Worm (Caenorhabditis elegans) whole organism, L4/young adult: Measurements from ENCODE around the gene F01G12.18.

Experiments
- W03F9.2 ChIP-seq: fragments of 150-350 bp; optimal IDR thresholded peaks from 2 replicates; lab custom pipeline; 2014; ENCODE audit warnings: missing biosample characterization, missing genetic modification characterization
- dao-5 ChIP-seq: sonication (generic microtip); optimal IDR thresholded peaks from 2 replicates; lab custom pipeline; 2016; ENCODE audit warnings: missing genotype, missing genetic modification characterization, moderate library complexity, missing compliant biosample characterization
- him-1 ChIP-seq: sonication (generic microtip); optimal IDR thresholded peaks from 2 replicates; lab custom pipeline; 2016; ENCODE audit warnings: missing genotype, missing genetic modification reagents, missing genetic modification characterization, missing compliant biosample characterization

Gene F01G12.18

ce11 chrX:16404815-16405214 is 6.5 kb upstream of the F01G12.18 start:
- no peak for TF ChIP-seq him-1 (tag; lab: Kevin White, UChicago)
- TF ChIP-seq dao-5 (tag; lab: Kevin White, UChicago), result no peak
- TF ChIP-seq W03F9.2 (tag; lab: Kevin White, UChicago), result peak; percentile 3

DNA sequence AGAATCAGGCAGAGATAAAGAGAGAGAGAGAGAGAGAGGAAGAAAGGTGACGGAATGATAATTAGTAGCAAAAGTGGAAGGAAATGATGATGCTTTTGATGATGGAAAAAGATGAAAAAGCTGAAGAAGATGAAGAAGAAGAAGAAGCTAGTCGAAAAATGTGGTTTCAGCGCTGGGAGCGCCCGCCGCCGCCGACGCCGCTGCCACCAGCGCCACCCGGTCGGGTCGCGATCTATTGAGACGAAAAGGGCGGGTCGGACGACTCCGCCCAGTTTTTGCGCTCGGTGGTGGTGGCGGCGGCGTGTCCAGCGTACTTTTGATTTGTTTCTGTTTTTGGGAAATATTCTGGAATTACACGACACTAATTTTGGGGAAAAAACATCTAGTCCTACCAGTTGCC is 5.2 kb upstream of the F01G12.18 start:
- TF ChIP-seq dao-5 (tag; lab: Kevin White, UChicago), result no peak
- TF ChIP-seq him-1 (tag; lab: Kevin White, UChicago), result no peak

- TF ChIP-seq W03F9.2 (tag; lab: Kevin White, UChicago) (no peak), him-1 (tag; lab: Kevin White, UChicago) (no peak), dao-5 (tag; lab: Kevin White, UChicago) (no peak)
Observed at ce11 chrX:16402787-16403186, 4.5 kb upstream of the F01G12.18 start.

DNA sequence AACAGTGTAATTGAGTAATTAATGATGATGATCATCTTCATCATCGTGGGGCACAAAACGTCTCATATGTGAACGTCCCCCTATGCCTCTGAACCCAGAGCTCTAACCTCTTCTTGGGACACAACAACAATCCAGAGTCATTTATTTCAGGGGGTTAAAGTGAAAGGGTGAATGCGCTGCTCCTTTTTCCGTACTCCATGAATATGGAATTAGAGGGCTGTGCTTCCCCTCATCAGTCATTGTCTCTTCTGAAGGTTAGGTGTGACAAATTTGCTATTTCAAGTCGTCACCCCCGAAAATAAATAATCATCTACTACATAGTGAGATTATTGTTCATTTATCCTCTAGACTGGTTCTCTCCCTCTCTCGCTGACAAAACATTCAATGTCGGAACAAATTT is 4.0 kb upstream of the F01G12.18 start:
- TF ChIP-seq W03F9.2 (tag; lab: Kevin White, UChicago), result no peak
- no peak for TF ChIP-seq him-1 (tag; lab: Kevin White, UChicago)

DNA sequence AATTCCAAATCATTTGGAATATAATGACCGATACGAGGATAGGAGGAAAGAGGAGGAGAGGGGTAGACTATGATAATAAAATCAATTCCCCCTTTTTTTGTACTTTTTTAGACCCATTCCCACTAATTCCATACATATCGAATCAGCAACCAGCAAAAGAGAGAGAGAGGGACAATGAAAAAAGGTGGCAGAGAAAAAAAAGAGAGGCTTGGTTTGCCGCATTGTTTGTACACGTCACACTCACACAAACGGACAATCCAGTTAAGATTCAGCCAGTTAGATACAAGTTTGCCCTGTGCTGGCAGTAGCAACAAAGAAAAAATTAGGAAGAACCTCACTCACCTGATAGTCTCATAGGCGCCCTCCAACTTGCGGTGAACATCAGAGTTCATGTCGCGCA is 2.6 kb upstream of the F01G12.18 start:
- TF ChIP-seq him-1 (tag; lab: Kevin White, UChicago), result no peak
- no peak for TF ChIP-seq dao-5 (tag; lab: Kevin White, UChicago)
- no peak for TF ChIP-seq W03F9.2 (tag; lab: Kevin White, UChicago)

ce11 chrX:16392107-16392506 is 6.2 kb downstream of the F01G12.18 start:
- TF ChIP-seq W03F9.2 (tag; lab: Kevin White, UChicago) (no peak), dao-5 (tag; lab: Kevin White, UChicago) (no peak), him-1 (tag; lab: Kevin White, UChicago) (no peak)

DNA sequence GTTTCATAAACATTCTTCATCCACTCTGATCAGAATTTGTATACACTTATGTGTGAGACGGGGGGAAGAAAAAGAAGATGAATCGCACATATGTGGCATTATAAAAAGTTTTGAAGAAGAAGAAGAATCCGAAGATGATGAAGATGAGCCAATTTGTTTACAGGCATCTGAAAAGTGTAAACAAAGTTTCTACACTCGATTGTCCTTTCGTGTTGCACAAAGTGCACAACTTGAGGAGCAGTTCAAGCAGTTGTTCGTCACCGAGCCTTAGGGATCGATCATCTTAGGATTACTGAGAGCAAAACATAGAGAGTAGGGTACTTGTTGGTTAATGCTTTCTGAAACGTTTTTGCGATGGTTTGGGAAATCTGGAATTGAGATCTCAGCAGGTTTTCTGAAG is 7.2 kb downstream of the F01G12.18 start:
- no peak for TF ChIP-seq him-1 (tag; lab: Kevin White, UChicago)

DNA sequence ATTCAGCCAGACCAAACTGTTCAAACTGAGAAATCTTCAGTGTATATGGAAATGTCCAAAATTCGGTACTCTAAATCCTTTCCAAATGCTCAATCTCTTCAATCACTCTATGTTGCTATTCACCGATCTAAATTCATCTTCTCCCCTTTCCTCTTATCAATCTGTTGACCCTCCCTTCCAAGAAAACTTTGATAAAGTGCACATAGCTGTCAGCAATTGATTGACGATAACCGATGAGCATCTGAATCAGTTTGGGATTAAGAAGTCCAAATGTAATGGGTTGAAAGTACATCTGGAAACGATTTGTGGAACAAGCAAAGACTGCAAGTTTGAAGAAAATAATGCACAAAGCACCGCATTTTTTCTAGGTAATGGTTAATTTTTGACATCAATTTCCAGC is 8.3 kb downstream of the F01G12.18 start:
- TF ChIP-seq W03F9.2 (tag; lab: Kevin White, UChicago), result no peak
- no peak for TF ChIP-seq him-1 (tag; lab: Kevin White, UChicago)
- TF ChIP-seq dao-5 (tag; lab: Kevin White, UChicago), result no peak

DNA sequence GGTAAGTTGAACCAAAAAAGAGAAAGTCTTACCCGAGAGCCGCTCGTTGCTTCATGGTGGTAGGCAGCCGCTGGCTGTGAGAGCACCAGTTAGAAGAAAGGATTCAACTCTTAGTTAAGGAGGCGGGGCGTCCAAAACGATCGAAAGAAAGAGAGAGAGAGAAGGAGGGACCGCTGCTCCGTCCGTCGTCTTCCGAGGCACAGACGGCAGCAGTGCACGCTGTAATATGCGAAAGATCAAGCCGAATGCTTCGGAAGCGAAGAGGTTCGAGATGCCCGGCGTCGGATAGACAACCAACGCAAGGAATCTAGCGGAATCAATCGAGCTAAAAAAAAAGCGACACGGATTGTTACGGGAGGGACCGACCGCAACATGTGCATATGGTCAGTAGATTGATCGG is 9.0 kb downstream of the F01G12.18 start, which contains the start of gene let-2:
Gene let-2 (minus strand): TSS at position 68 of the 400 bp plus-strand sequence.
- TF ChIP-seq dao-5 (tag; lab: Kevin White, UChicago), result no peak
- no peak for TF ChIP-seq him-1 (tag; lab: Kevin White, UChicago)
- TF ChIP-seq W03F9.2 (tag; lab: Kevin White, UChicago), result no peak

DNA sequence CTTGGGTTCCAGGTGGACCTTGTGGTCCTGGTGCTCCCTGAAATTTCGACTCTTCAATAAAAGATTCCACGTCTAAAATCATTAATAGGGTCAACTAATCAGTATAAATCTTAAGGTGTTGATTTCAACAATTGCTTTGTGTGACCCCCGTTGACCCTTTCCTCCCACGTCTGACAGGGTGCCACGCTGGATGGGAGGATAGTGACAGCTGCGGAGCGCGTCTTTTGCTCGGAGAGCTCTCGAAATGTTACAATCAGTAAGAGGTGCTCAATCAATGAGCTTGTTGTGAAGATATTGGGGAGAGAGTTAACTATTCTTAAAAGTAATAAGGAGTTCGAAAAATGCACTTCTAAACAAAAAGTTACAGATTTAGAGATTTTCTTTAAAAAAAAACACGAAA is 9.9 kb downstream of the F01G12.18 start:
- TF ChIP-seq dao-5 (tag; lab: Kevin White, UChicago) (no peak), W03F9.2 (tag; lab: Kevin White, UChicago) (no peak), him-1 (tag; lab: Kevin White, UChicago) (no peak)

DNA sequence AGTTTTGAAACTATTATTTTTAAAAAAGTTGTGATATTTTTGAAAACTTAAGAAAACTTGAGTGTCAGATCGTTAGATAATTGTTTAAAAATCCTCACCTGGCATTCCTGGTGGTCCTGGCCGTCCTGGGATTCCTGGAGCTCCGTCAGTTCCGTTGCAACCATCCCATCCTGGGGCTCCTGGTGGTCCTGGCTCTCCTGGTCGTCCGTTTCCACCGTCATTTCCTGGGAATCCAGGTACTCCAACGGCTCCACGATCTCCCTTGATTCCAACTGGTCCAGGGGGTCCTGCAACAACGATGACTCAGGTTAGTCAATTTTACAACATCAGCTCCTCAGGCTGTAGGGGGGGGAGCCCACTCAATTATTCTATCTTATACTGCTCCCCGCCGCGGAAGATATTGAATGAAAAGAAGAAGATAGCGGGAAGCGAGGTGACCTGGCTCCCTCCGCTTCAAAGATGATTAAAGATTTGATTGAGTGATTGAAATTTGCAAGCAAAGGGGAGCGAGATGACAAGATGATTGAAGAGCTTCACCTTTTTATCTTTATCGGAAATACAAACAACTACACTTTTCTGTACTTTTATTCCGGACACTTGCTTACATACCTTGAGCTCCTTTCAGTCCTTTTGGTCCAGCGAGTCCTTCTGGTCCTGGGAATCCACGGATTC is 10.4 kb downstream of the F01G12.18 start:
- TF ChIP-seq dao-5 (tag; lab: Kevin White, UChicago) (no peak), him-1 (tag; lab: Kevin White, UChicago) (no peak), W03F9.2 (tag; lab: Kevin White, UChicago) (no peak)

DNA sequence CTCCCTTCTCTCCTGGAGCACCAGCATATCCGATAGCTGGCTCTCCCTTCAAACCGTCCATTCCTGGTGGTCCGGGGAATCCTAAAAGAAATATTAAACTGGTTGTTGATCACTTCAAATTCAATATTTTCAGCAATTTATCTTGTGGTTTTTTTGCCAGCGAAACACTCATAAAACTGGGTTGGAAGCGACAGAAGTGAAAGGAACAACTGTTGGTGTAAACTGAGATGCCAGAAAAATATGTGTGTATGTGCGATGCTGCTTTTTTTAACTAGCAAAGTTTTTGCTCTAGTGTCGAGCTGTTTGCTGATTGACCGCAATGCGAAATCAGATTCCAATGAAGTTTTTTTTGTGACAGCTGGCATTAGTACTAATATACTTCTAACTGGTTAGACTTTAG is 11.1 kb downstream of the F01G12.18 start:
- TF ChIP-seq dao-5 (tag; lab: Kevin White, UChicago), result no peak
- no peak for TF ChIP-seq him-1 (tag; lab: Kevin White, UChicago)
- no peak for TF ChIP-seq W03F9.2 (tag; lab: Kevin White, UChicago)

- TF ChIP-seq W03F9.2 (tag; lab: Kevin White, UChicago) (no peak), dao-5 (tag; lab: Kevin White, UChicago) (no peak), him-1 (tag; lab: Kevin White, UChicago) (no peak)
Observed at ce11 chrX:16384010-16384409, 14.3 kb downstream of the F01G12.18 start.

DNA sequence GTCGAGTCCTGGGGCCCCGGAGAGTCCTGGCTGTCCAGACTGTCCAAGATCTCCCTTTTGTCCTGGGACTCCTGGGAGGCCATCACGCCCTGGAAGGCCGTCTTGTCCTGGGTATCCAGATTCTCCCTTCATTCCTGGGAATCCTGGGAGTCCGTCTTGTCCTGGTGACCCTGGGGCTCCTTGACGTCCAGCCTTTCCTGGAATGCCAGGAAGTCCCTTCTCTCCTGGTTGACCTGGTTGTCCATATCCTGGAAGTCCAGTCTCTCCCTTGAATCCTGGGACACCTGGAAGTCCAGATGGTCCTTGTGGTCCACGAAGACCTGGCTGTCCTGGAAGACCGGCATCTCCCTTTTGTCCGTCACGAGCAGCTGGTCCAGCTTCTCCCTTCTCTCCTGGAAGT is 15.2 kb downstream of the F01G12.18 start:
- TF ChIP-seq him-1 (tag; lab: Kevin White, UChicago) (no peak), W03F9.2 (tag; lab: Kevin White, UChicago) (no peak), dao-5 (tag; lab: Kevin White, UChicago) (no peak)
